Worm (Caenorhabditis elegans) whole organism, midembryonic: ENCODE data around the gene lpd-9.

Experiments
- T22C8.4 ChIP-seq: fragments of 200-800 bp; sonication (Bioruptor generic); IDR thresholded peaks from 2 replicates; pipeline ENCODE4 v1.3.6; 2022; ENCODE audit warnings: missing genetic modification characterization, missing compliant biosample characterization
- cog-1 ChIP-seq: sonication (generic microtip); optimal IDR thresholded peaks from 2 replicates; lab custom pipeline; 2016; ENCODE audit warnings: missing genetic modification characterization, missing compliant biosample characterization
- flt-1 ChIP-seq: fragments of 200-800 bp; sonication (Bioruptor generic); IDR thresholded peaks from 2 replicates; pipeline ENCODE4 v1.3.6; 2022; ENCODE audit warnings: missing genetic modification characterization, missing compliant biosample characterization
- klf-2 ChIP-seq: fragments of 200-800 bp; sonication (Bioruptor generic); conservative IDR thresholded peaks from 2 replicates; pipeline ENCODE4 v1.3.6; 2022; ENCODE audit warnings: missing genetic modification reagents, missing genetic modification characterization, missing compliant biosample characterization
- med-1 ChIP-seq: sonication (generic microtip); optimal IDR thresholded peaks from 2 replicates; lab custom pipeline; 2017; ENCODE audit warnings: missing genetic modification characterization, mild to moderate bottlenecking, missing compliant biosample characterization, antibody characterized with exemption, missing genetic modification reagents; ENCODE audit not compliant: insufficient read depth
- ref-1 ChIP-seq: fragments of 200-800 bp; sonication (Bioruptor generic); conservative IDR thresholded peaks from 2 replicates; pipeline ENCODE4 v1.3.6; 2022; ENCODE audit warnings: missing genetic modification reagents, missing genetic modification characterization, missing compliant biosample characterization
- tab-1 ChIP-seq: fragments of 200-800 bp; sonication (Bioruptor generic); IDR thresholded peaks from 2 replicates; pipeline ENCODE4 v1.3.6; 2022; ENCODE audit warnings: missing genetic modification characterization, missing compliant biosample characterization
- ztf-23 ChIP-seq: fragments of 200-800 bp; sonication (Bioruptor generic); IDR thresholded peaks from 2 replicates; pipeline ENCODE4 v1.3.6; 2022; ENCODE audit warnings: missing genetic modification reagents, missing genetic modification characterization, missing compliant biosample characterization
- ztf-29 ChIP-seq: fragments of 200-800 bp; sonication (Bioruptor generic); IDR thresholded peaks from 2 replicates; pipeline ENCODE4 v1.3.6; 2022; ENCODE audit warnings: missing genetic modification reagents, missing genetic modification characterization, missing compliant biosample characterization

ce11 chrV:10588694-10589093 lies 9.6 kb downstream of the lpd-9 start, which contains the start of gene srg-32:
- no peak for TF ChIP-seq ztf-23
- TF ChIP-seq ztf-29 (GFP tag; lab: Robert Waterston, UW) = no peak
- TF ChIP-seq cog-1 = no peak
- no peak for TF ChIP-seq flt-1
- no peak for TF ChIP-seq med-1 (GFP tag; lab: Kevin White, UChicago)
- no peak for TF ChIP-seq tab-1 (GFP tag; lab: Robert Waterston, UW)
- TF ChIP-seq klf-2 (GFP tag; lab: Robert Waterston, UW) = no peak
- TF ChIP-seq T22C8.4 = no peak
- no peak for TF ChIP-seq ref-1 (GFP tag; lab: Robert Waterston, UW)
